Fruit fly (Drosophila melanogaster) whole organism, embryonic: ENCODE results near the gene Crtc.
A peak's percentile ranks its signal among the peaks of the same experiment; 100 is the strongest.

Source experiments
- Awh ChIP-seq: fragments of 200-800 bp; sonication (Bioruptor generic); IDR thresholded peaks from 2 replicates; pipeline ENCODE4, ENCODE4 v1.3.6; 2022; ENCODE audit warnings: missing biosample characterization, missing genetic modification characterization
- B-H2 ChIP-seq: fragments of 200-800 bp; sonication (Bioruptor generic); optimal IDR thresholded peaks from 2 replicates; lab custom pipeline; 2018; ENCODE audit warnings: missing biosample characterization, mild to moderate bottlenecking, missing genetic modification characterization
- C15 ChIP-seq: fragments of 200-800 bp; sonication (Bioruptor generic); IDR thresholded peaks from 3 replicates; pipeline ENCODE4 v1.3.6; 2022; ENCODE audit warnings: missing biosample characterization, missing genetic modification characterization
- CG10147 ChIP-seq: fragments of 200-800 bp; sonication (Bioruptor generic); optimal IDR thresholded peaks from 2 replicates; lab custom pipeline; 2019; ENCODE audit warnings: missing biosample characterization, mild to moderate bottlenecking, missing genetic modification characterization, moderate library complexity
- CG10209 ChIP-seq: fragments of 200-800 bp; sonication (Bioruptor generic); optimal IDR thresholded peaks from 3 replicates; lab custom pipeline; 2017; ENCODE audit warnings: missing biosample characterization, mild to moderate bottlenecking, missing genetic modification characterization, missing genetic modification reagents
- CG10959 ChIP-seq: fragments of 200-800 bp; sonication (Bioruptor generic); IDR thresholded peaks from 2 replicates; pipeline ENCODE4 v1.3.6; 2022; ENCODE audit warnings: missing biosample characterization, missing genetic modification characterization
- CG12659 ChIP-seq: fragments of 200-800 bp; sonication (Bioruptor generic); optimal IDR thresholded peaks from 3 replicates; lab custom pipeline; 2017; ENCODE audit warnings: mild to moderate bottlenecking, missing biosample characterization, missing genetic modification reagents, missing genetic modification characterization
- CG17361 ChIP-seq: fragments of 200-800 bp; sonication (Bioruptor generic); IDR thresholded peaks from 3 replicates; pipeline ENCODE4 v1.3.6; 2022; ENCODE audit warnings: missing biosample characterization, missing genetic modification characterization
- CG17612 ChIP-seq: fragments of 200-800 bp; sonication (Bioruptor generic); IDR thresholded peaks from 2 replicates; pipeline ENCODE4 v1.3.6; 2022; ENCODE audit warnings: missing biosample characterization, missing genetic modification characterization
- CG17802 ChIP-seq: fragments of 200-800 bp; sonication (Bioruptor generic); optimal IDR thresholded peaks from 2 replicates; lab custom pipeline; 2018; ENCODE audit warnings: missing biosample characterization, mild to moderate bottlenecking, missing genetic modification characterization, moderate library complexity
- CG1792 ChIP-seq: fragments of 200-800 bp; sonication (Bioruptor generic); optimal IDR thresholded peaks from 2 replicates; lab custom pipeline; 2016; ENCODE audit warnings: missing biosample characterization, missing genetic modification characterization
- CG2120 ChIP-seq: fragments of 200-800 bp; sonication (Bioruptor generic); optimal IDR thresholded peaks from 3 replicates; lab custom pipeline; 2016; ENCODE audit warnings: missing biosample characterization, missing genetic modification characterization
- CG3065 ChIP-seq: fragments of 200-800 bp; sonication (Bioruptor generic); optimal IDR thresholded peaks from 2 replicates; lab custom pipeline; 2016; ENCODE audit warnings: missing biosample characterization, missing genetic modification characterization
- CG34422 ChIP-seq: fragments of 200-800 bp; sonication (Bioruptor generic); IDR thresholded peaks from 3 replicates; pipeline ENCODE4 v1.3.6; 2022; ENCODE audit warnings: missing biosample characterization, missing genetic modification characterization
- CG5180 ChIP-seq: fragments of 200-800 bp; sonication (Bioruptor generic); optimal IDR thresholded peaks from 3 replicates; lab custom pipeline; 2017; ENCODE audit warnings: missing biosample characterization, missing genetic modification characterization, mild to moderate bottlenecking, moderate library complexity, missing genetic modification reagents
- CG6272 ChIP-seq: fragments of 200-800 bp; sonication (Bioruptor generic); IDR thresholded peaks from 2 replicates; pipeline ENCODE4 v1.3.6; 2022; ENCODE audit warnings: missing biosample characterization, missing genetic modification characterization
- CG6654 ChIP-seq: fragments of 200-800 bp; sonication (Bioruptor generic); optimal IDR thresholded peaks from 2 replicates; lab custom pipeline; 2017; ENCODE audit warnings: missing biosample characterization, mild to moderate bottlenecking, missing genetic modification characterization
- CG6813 ChIP-seq: fragments of 200-800 bp; sonication (Bioruptor generic); optimal IDR thresholded peaks from 2 replicates; lab custom pipeline; 2017; ENCODE audit warnings: missing biosample characterization, missing genetic modification characterization, mild to moderate bottlenecking, moderate library complexity, missing genetic modification reagents
- CG7786 ChIP-seq: fragments of 200-800 bp; sonication (Bioruptor generic); optimal IDR thresholded peaks from 2 replicates; lab custom pipeline; 2016; ENCODE audit warnings: missing biosample characterization, missing genetic modification characterization
- CG8290 ChIP-seq, 3 experiments: fragments of 200-800 bp; sonication (Bioruptor generic); optimal IDR thresholded peaks; 2 replicates each; lab custom pipeline; 2016 to 2019; ENCODE audit warnings: missing biosample characterization in 3 of 3, missing genetic modification characterization in 3 of 3, mild to moderate bottlenecking in 2 of 3, moderate library complexity in 1 of 3
- CG9876 ChIP-seq: fragments of 200-800 bp; sonication (Bioruptor generic); optimal IDR thresholded peaks from 2 replicates; lab custom pipeline; 2016; ENCODE audit warnings: missing biosample characterization, missing genetic modification characterization
- CrebB ChIP-seq: fragments of 200-800 bp; sonication (Bioruptor generic); optimal IDR thresholded peaks from 3 replicates; lab custom pipeline; 2018; ENCODE audit warnings: missing biosample characterization, mild to moderate bottlenecking, missing genetic modification characterization
- D19B ChIP-seq: fragments of 200-800 bp; sonication (Bioruptor generic); optimal IDR thresholded peaks from 2 replicates; lab custom pipeline; 2017; ENCODE audit warnings: missing biosample characterization, mild to moderate bottlenecking, missing genetic modification characterization
- Deaf1 ChIP-seq: fragments of 200-800 bp; optimal IDR thresholded peaks from 3 replicates; lab custom pipeline; 2019; ENCODE audit warnings: missing biosample characterization, mild to moderate bottlenecking, missing genetic modification characterization, moderate library complexity
- Dip3 ChIP-seq: fragments of 200-800 bp; sonication (Bioruptor generic); optimal IDR thresholded peaks from 3 replicates; lab custom pipeline; 2016; ENCODE audit warnings: missing biosample characterization, missing genetic modification characterization
- Doc3 ChIP-seq: fragments of 200-800 bp; sonication (Bioruptor generic); IDR thresholded peaks from 3 replicates; pipeline ENCODE4 v1.3.6; 2022; ENCODE audit warnings: missing biosample characterization, missing genetic modification characterization; ENCODE audit not compliant: partially characterized antibody
- E2f1 ChIP-seq: fragments of 200-800 bp; sonication (Bioruptor generic); IDR thresholded peaks from 2 replicates; pipeline ENCODE4 v1.3.6; 2022; ENCODE audit warnings: missing biosample characterization, missing genetic modification characterization
- Fer1 ChIP-seq: fragments of 200-800 bp; sonication (Bioruptor generic); optimal IDR thresholded peaks from 2 replicates; lab custom pipeline; 2017; ENCODE audit warnings: missing biosample characterization, mild to moderate bottlenecking, missing genetic modification characterization
- Fer2 ChIP-seq: fragments of 200-800 bp; sonication (Bioruptor generic); optimal IDR thresholded peaks from 2 replicates; lab custom pipeline; 2018; ENCODE audit warnings: missing biosample characterization, mild to moderate bottlenecking, missing genetic modification characterization, moderate library complexity
- GATAe ChIP-seq: fragments of 200-800 bp; sonication (Bioruptor generic); conservative IDR thresholded peaks from 2 replicates; pipeline ENCODE4 v1.3.6; 2022; ENCODE audit warnings: missing biosample characterization, missing genetic modification characterization
- H2.0 ChIP-seq: fragments of 200-800 bp; sonication (Bioruptor generic); IDR thresholded peaks from 2 replicates; pipeline ENCODE4 v1.3.6; 2022; ENCODE audit warnings: missing biosample characterization, missing genetic modification characterization
- Myb ChIP-seq: fragments of 200-800 bp; sonication (Bioruptor generic); optimal IDR thresholded peaks from 2 replicates; lab custom pipeline; 2016; ENCODE audit warnings: missing biosample characterization, missing genetic modification characterization
- Optix ChIP-seq: fragments of 200-800 bp; sonication (Bioruptor generic); IDR thresholded peaks from 3 replicates; pipeline ENCODE4 v1.3.6; 2022; ENCODE audit warnings: missing biosample characterization, missing genetic modification characterization
- Six4 ChIP-seq: fragments of 200-800 bp; sonication (Bioruptor generic); optimal IDR thresholded peaks from 2 replicates; lab custom pipeline; 2016; ENCODE audit warnings: missing biosample characterization, missing genetic modification characterization
- Sry-δ ChIP-seq: fragments of 200-800 bp; sonication (Bioruptor generic); optimal IDR thresholded peaks from 2 replicates; lab custom pipeline; 2016; ENCODE audit warnings: missing biosample characterization, missing genetic modification characterization
- Ssrp ChIP-seq: fragments of 200-800 bp; sonication (Bioruptor generic); optimal IDR thresholded peaks from 2 replicates; lab custom pipeline; 2018; ENCODE audit warnings: missing biosample characterization, mild to moderate bottlenecking, missing genetic modification characterization, moderate library complexity
- YL-1 ChIP-seq: fragments of 200-800 bp; sonication (Bioruptor generic); optimal IDR thresholded peaks from 3 replicates; lab custom pipeline; 2017; ENCODE audit warnings: missing biosample characterization, mild to moderate bottlenecking, missing genetic modification characterization
- ase ChIP-seq: fragments of 200-800 bp; sonication (Bioruptor generic); IDR thresholded peaks from 3 replicates; pipeline ENCODE4 v1.3.6; 2022; ENCODE audit warnings: missing biosample characterization, missing genetic modification characterization
- bowl ChIP-seq: fragments of 200-800 bp; sonication (Bioruptor generic); IDR thresholded peaks from 2 replicates; pipeline ENCODE4 v1.3.6; 2022; ENCODE audit warnings: missing biosample characterization, missing genetic modification characterization
- br ChIP-seq: fragments of >200 bp; optimal IDR thresholded peaks from 2 replicates; lab custom pipeline; 2017
- cad ChIP-seq: fragments of >200 bp; optimal IDR thresholded peaks from 2 replicates; lab custom pipeline; 2017; ENCODE audit warnings: missing biosample characterization, missing genetic modification characterization
- cwo ChIP-seq: fragments of 200-800 bp; sonication (Bioruptor generic); optimal IDR thresholded peaks from 3 replicates; lab custom pipeline; 2017; ENCODE audit warnings: missing biosample characterization, missing genetic modification characterization, mild to moderate bottlenecking, moderate library complexity, missing genetic modification reagents
- dati ChIP-seq: fragments of 200-800 bp; sonication (Bioruptor generic); IDR thresholded peaks from 2 replicates; pipeline ENCODE4 v1.3.6; 2022; ENCODE audit warnings: missing biosample characterization, missing genetic modification characterization
- emc ChIP-seq: fragments of 200-800 bp; sonication (Bioruptor generic); optimal IDR thresholded peaks from 2 replicates; lab custom pipeline; 2016; ENCODE audit warnings: missing biosample characterization, missing genetic modification characterization
- jing ChIP-seq: fragments of 200-800 bp; sonication (Bioruptor generic); optimal IDR thresholded peaks from 2 replicates; lab custom pipeline; 2018; ENCODE audit warnings: missing biosample characterization, mild to moderate bottlenecking, missing genetic modification characterization
- lilli ChIP-seq: fragments of 200-800 bp; sonication (Bioruptor generic); optimal IDR thresholded peaks from 3 replicates; lab custom pipeline; 2016; ENCODE audit warnings: missing biosample characterization, missing genetic modification characterization
- seq ChIP-seq: fragments of 200-800 bp; sonication (Bioruptor generic); IDR thresholded peaks from 2 replicates; pipeline ENCODE4 v1.3.6; 2022; ENCODE audit warnings: missing biosample characterization, missing genetic modification characterization
- slou ChIP-seq: fragments of 200-800 bp; sonication (Bioruptor generic); optimal IDR thresholded peaks from 3 replicates; lab custom pipeline; 2016; ENCODE audit warnings: missing biosample characterization, missing genetic modification characterization
- vvl ChIP-seq: fragments of 200-800 bp; sonication (Bioruptor generic); IDR thresholded peaks from 2 replicates; pipeline ENCODE4 v1.3.6; 2022; ENCODE audit warnings: missing biosample characterization, missing genetic modification characterization

Crtc gene

dm6 chr3L:17658423-17659267, 10.4 kb downstream of the Crtc start (continued):
- TF ChIP-seq Optix (peak; percentile 91), CG10209 (GFP tag; lab: Kevin White, UChicago) (peak; percentile 84), br (lab: Kevin White, UChicago) (no peak), CG7786 (peak; percentile 96), CG6272 (GFP tag; lab: Robert Waterston, UW) (peak; percentile 86), Myb (GFP tag; lab: Kevin White, UChicago) (peak; percentile 83), Dip3 (peak; percentile 95), Deaf1 (tag; lab: Kevin White, UChicago) (peak; percentile 77), lilli (GFP tag; lab: Kevin White, UChicago) (peak; percentile 97), ase (peak; percentile 89), slou (GFP tag; lab: Kevin White, UChicago) (peak; percentile 77), D19B (GFP tag; lab: Kevin White, UChicago) (peak; percentile 80), CG6654 (peak; percentile 42), Awh (GFP tag; lab: Robert Waterston, UW) (peak; percentile 86), Sry-δ (GFP tag; lab: Kevin White, UChicago) (peak; percentile 57), CG17361 (GFP tag; lab: Robert Waterston, UW) (peak; percentile 72), Doc3 (no peak), E2f1 (peak; percentile 91), jing (GFP tag; lab: Kevin White, UChicago) (peak; percentile 70), Fer1 (peak; percentile 83), CG5180 (GFP tag; lab: Kevin White, UChicago) (peak; percentile 40), emc (peak; percentile 89), Ssrp (tag; lab: Kevin White, UChicago) (peak; percentile 73), CG10147 (GFP tag; lab: Kevin White, UChicago) (peak; percentile 84), vvl (GFP tag; lab: Robert Waterston, UW) (peak; percentile 96), CG6813 (peak; percentile 84), YL-1 (peak; percentile 37), CG8290 (GFP tag; optimal IDR thresholded peaks at IDR 0.05; lab: Kevin White, UChicago) (peak; percentile 62), CG8290 (tag; optimal IDR thresholded peaks at IDR 0.05; lab: Kevin White, UChicago) (peak in 1 of 2 experiments; percentile 99), Fer2 (tag; lab: Kevin White, UChicago) (peak; percentile 57), cwo (GFP tag; lab: Kevin White, UChicago) (peak; percentile 86), bowl (GFP tag; lab: Robert Waterston, UW) (peak; percentile 78), CG12659 (GFP tag; lab: Kevin White, UChicago) (peak; percentile 86), CG2120 (GFP tag; lab: Kevin White, UChicago) (peak; percentile 98), CG17802 (tag; lab: Kevin White, UChicago) (peak; percentile 65), Six4 (GFP tag; lab: Kevin White, UChicago) (peak; percentile 74), CG17612 (GFP tag; lab: Robert Waterston, UW) (peak; percentile 86), dati (GFP tag; lab: Robert Waterston, UW) (peak; percentile 76), CG10959 (GFP tag; lab: Robert Waterston, UW) (peak; percentile 46; the same call in 1 of the 2 replicates), CG3065 (peak; percentile 65), H2.0 (GFP tag; lab: Robert Waterston, UW) (peak; percentile 89), CG9876 (GFP tag; lab: Kevin White, UChicago) (peak; percentile 90), cad (GFP tag; lab: Kevin White, UChicago) (no peak), B-H2 (GFP tag; lab: Kevin White, UChicago) (peak; percentile 63), C15 (peak; percentile 91), CG34422 (peak; percentile 91), seq (GFP tag; lab: Robert Waterston, UW) (peak; percentile 89), CG1792 (GFP tag; lab: Kevin White, UChicago) (peak; percentile 77), GATAe (peak; percentile 82), CrebB (peak; percentile 89)
